Worm (Caenorhabditis elegans) whole organism, late embryonic: ENCODE measurements around the gene C55A6.3.
A peak's percentile ranks its signal among the peaks of the same experiment; 100 is the strongest.

Experiments
- C08G9.2 ChIP-seq: sonication (generic microtip); optimal IDR thresholded peaks from 2 replicates; lab custom pipeline; 2016; ENCODE audit warnings: mild to moderate bottlenecking, missing genetic modification characterization, moderate library complexity, missing compliant biosample characterization
- F13H6.1 ChIP-seq: sonication (generic microtip); optimal IDR thresholded peaks from 2 replicates; lab custom pipeline; 2016; ENCODE audit warnings: missing genetic modification characterization, missing compliant biosample characterization
- T23F11.4 ChIP-seq: fragments of 200-800 bp; sonication (Bioruptor generic); optimal IDR thresholded peaks from 2 replicates; lab custom pipeline; 2018; ENCODE audit warnings: mild to moderate bottlenecking, missing genetic modification characterization, missing compliant biosample characterization
- Y22D7AL.16 ChIP-seq: sonication (generic microtip); optimal IDR thresholded peaks from 2 replicates; lab custom pipeline; 2016; ENCODE audit warnings: missing genetic modification characterization, missing compliant biosample characterization
- ahr-1 ChIP-seq: sonication (generic microtip); optimal IDR thresholded peaks from 2 replicates; lab custom pipeline; 2016; ENCODE audit warnings: missing genetic modification characterization, missing compliant biosample characterization
- ama-1 ChIP-seq: fragments of 150-350 bp; optimal IDR thresholded peaks from 2 replicates; lab custom pipeline; 2014
- ceh-24 ChIP-seq: sonication (generic microtip); optimal IDR thresholded peaks from 2 replicates; lab custom pipeline; 2016; ENCODE audit warnings: mild to moderate bottlenecking, missing genetic modification characterization, missing compliant biosample characterization
- ceh-30 ChIP-seq: fragments of 150-350 bp; optimal IDR thresholded peaks from 2 replicates; lab custom pipeline; 2014; ENCODE audit warnings: missing biosample characterization, missing genetic modification characterization
- ceh-31 ChIP-seq: sonication (generic microtip); optimal IDR thresholded peaks from 2 replicates; lab custom pipeline; 2016; ENCODE audit warnings: missing genetic modification characterization, missing compliant biosample characterization
- ceh-34 ChIP-seq: sonication (generic microtip); optimal IDR thresholded peaks from 2 replicates; lab custom pipeline; 2016; ENCODE audit warnings: mild to moderate bottlenecking, missing genetic modification characterization, missing compliant biosample characterization
- ceh-45 ChIP-seq: fragments of 200-800 bp; sonication (Bioruptor generic); IDR thresholded peaks from 2 replicates; pipeline ENCODE4 v1.3.6; 2022; ENCODE audit warnings: missing genetic modification reagents, missing genetic modification characterization, missing compliant biosample characterization
- ceh-48 ChIP-seq: sonication (generic microtip); optimal IDR thresholded peaks from 2 replicates; lab custom pipeline; 2016; ENCODE audit warnings: missing genetic modification characterization, inconsistent platforms, missing compliant biosample characterization
- ceh-6 ChIP-seq: fragments of 200-800 bp; sonication (Bioruptor generic); optimal IDR thresholded peaks from 2 replicates; lab custom pipeline; 2018; ENCODE audit warnings: mild to moderate bottlenecking, missing genetic modification characterization, missing compliant biosample characterization
- ceh-9 ChIP-seq: sonication (generic microtip); optimal IDR thresholded peaks from 2 replicates; lab custom pipeline; 2016; ENCODE audit warnings: mild to moderate bottlenecking, missing genetic modification characterization, inconsistent platforms, missing compliant biosample characterization
- che-1 ChIP-seq: sonication (generic microtip); optimal IDR thresholded peaks from 2 replicates; lab custom pipeline; 2016; ENCODE audit warnings: mild to moderate bottlenecking, missing genetic modification characterization, missing compliant biosample characterization
- dmd-4 ChIP-seq: sonication (generic microtip); optimal IDR thresholded peaks from 2 replicates; lab custom pipeline; 2016; ENCODE audit warnings: borderline replicate concordance, missing genetic modification characterization, missing compliant biosample characterization
- elt-2 ChIP-seq: sonication (generic microtip); optimal IDR thresholded peaks from 2 replicates; lab custom pipeline; 2016; ENCODE audit warnings: missing genetic modification reagents, missing genetic modification characterization, missing compliant biosample characterization
- ets-4 ChIP-seq: sonication (generic microtip); optimal IDR thresholded peaks from 2 replicates; lab custom pipeline; 2016; ENCODE audit warnings: missing genetic modification characterization, missing compliant biosample characterization
- eyg-1 ChIP-seq: sonication (generic microtip); optimal IDR thresholded peaks from 2 replicates; lab custom pipeline; 2016; ENCODE audit warnings: missing genotype, missing genetic modification characterization, missing compliant biosample characterization
- fkh-10 ChIP-seq: fragments of 150-350 bp; optimal IDR thresholded peaks from 2 replicates; lab custom pipeline; 2014; ENCODE audit warnings: missing biosample characterization, missing genetic modification reagents, missing genetic modification characterization
- fkh-6 ChIP-seq: sonication (generic microtip); optimal IDR thresholded peaks from 2 replicates; lab custom pipeline; 2016; ENCODE audit warnings: missing genetic modification characterization, missing compliant biosample characterization
- hlh-13 ChIP-seq: fragments of 200-800 bp; sonication (Bioruptor generic); optimal IDR thresholded peaks from 2 replicates; lab custom pipeline; 2018; ENCODE audit warnings: mild to moderate bottlenecking, missing genetic modification characterization, missing compliant biosample characterization
- hlh-15 ChIP-seq: sonication (generic microtip); optimal IDR thresholded peaks from 2 replicates; lab custom pipeline; 2016; ENCODE audit warnings: missing genetic modification characterization, missing compliant biosample characterization
- hlh-6 ChIP-seq: sonication (generic microtip); optimal IDR thresholded peaks from 2 replicates; lab custom pipeline; 2016; ENCODE audit warnings: missing genotype, missing genetic modification characterization, missing compliant biosample characterization
- hlh-8 ChIP-seq: sonication (generic microtip); optimal IDR thresholded peaks from 2 replicates; lab custom pipeline; 2016; ENCODE audit warnings: missing genotype, missing genetic modification characterization, missing compliant biosample characterization
- lin-11 ChIP-seq: fragments of 200-800 bp; sonication (Bioruptor generic); optimal IDR thresholded peaks from 2 replicates; lab custom pipeline; 2018; ENCODE audit warnings: mild to moderate bottlenecking, missing genetic modification characterization, missing compliant biosample characterization
- madf-2 ChIP-seq: sonication (generic microtip); optimal IDR thresholded peaks from 2 replicates; lab custom pipeline; 2017; ENCODE audit warnings: missing genetic modification characterization, missing compliant biosample characterization
- mec-3 ChIP-seq: sonication (generic microtip); optimal IDR thresholded peaks from 2 replicates; lab custom pipeline; 2016; ENCODE audit warnings: borderline replicate concordance, missing genetic modification characterization, missing compliant biosample characterization
- nfya-1 ChIP-seq: sonication (generic microtip); optimal IDR thresholded peaks from 2 replicates; lab custom pipeline; 2017; ENCODE audit warnings: missing genetic modification characterization, mild to moderate bottlenecking, missing compliant biosample characterization, antibody characterized with exemption, moderate library complexity
- nhr-11 ChIP-seq: fragments of 150-350 bp; optimal IDR thresholded peaks from 2 replicates; lab custom pipeline; 2014; ENCODE audit warnings: missing biosample characterization, missing genetic modification characterization
- nhr-232 ChIP-seq: sonication (generic microtip); optimal IDR thresholded peaks from 2 replicates; lab custom pipeline; 2016; ENCODE audit warnings: missing genetic modification characterization, missing compliant biosample characterization
- pat-9 ChIP-seq: fragments of 200-800 bp; sonication (Bioruptor generic); optimal IDR thresholded peaks from 2 replicates; lab custom pipeline; 2018; ENCODE audit warnings: mild to moderate bottlenecking, missing genetic modification characterization, moderate library complexity, missing compliant biosample characterization
- pax-1 ChIP-seq: fragments of 150-350 bp; optimal IDR thresholded peaks from 2 replicates; lab custom pipeline; 2014; ENCODE audit warnings: missing biosample characterization, missing genetic modification characterization
- pha-2 ChIP-seq: sonication (generic microtip); optimal IDR thresholded peaks from 2 replicates; lab custom pipeline; 2017; ENCODE audit warnings: mild to moderate bottlenecking, missing genetic modification characterization, missing compliant biosample characterization
- pqm-1 ChIP-seq: sonication (generic microtip); optimal IDR thresholded peaks from 2 replicates; lab custom pipeline; 2016; ENCODE audit warnings: missing genetic modification characterization, missing compliant biosample characterization
- ref-2 ChIP-seq: sonication (generic microtip); optimal IDR thresholded peaks from 2 replicates; lab custom pipeline; 2016; ENCODE audit warnings: missing genetic modification characterization, missing compliant biosample characterization
- rnt-1 ChIP-seq: sonication (generic microtip); optimal IDR thresholded peaks from 2 replicates; lab custom pipeline; 2016; ENCODE audit warnings: missing genetic modification characterization, missing compliant biosample characterization
- sox-2 ChIP-seq: fragments of 200-800 bp; sonication (Bioruptor generic); IDR thresholded peaks from 2 replicates; pipeline ENCODE4 v1.3.6; 2022; ENCODE audit warnings: missing genetic modification reagents, missing genetic modification characterization, missing compliant biosample characterization
- sox-4 ChIP-seq: sonication (generic microtip); optimal IDR thresholded peaks from 2 replicates; lab custom pipeline; 2017; ENCODE audit warnings: mild to moderate bottlenecking, missing genetic modification characterization, inconsistent platforms, missing compliant biosample characterization
- tbx-7 ChIP-seq: sonication (generic microtip); optimal IDR thresholded peaks from 2 replicates; lab custom pipeline; 2016; ENCODE audit warnings: missing genotype, missing genetic modification characterization, missing compliant biosample characterization
- unc-3 ChIP-seq, 2 experiments: fragments of 200-800 bp in 1 of 2; sonication (Bioruptor generic) in 1 of 2; sonication (generic microtip) in 1 of 2; conservative IDR thresholded peaks in 1 of 2; optimal IDR thresholded peaks in 1 of 2; 2 replicates each; pipeline versions ENCODE4 v1.3.6 to Lab custom; 2016 to 2022; ENCODE audit warnings: missing compliant biosample characterization in 2 of 2, missing genetic modification characterization in 2 of 2, missing genetic modification reagents in 1 of 2
- unc-42 ChIP-seq: sonication (generic microtip); optimal IDR thresholded peaks from 2 replicates; lab custom pipeline; 2016; ENCODE audit warnings: missing genotype, missing genetic modification characterization, missing compliant biosample characterization
- unc-55 ChIP-seq: sonication (generic microtip); optimal IDR thresholded peaks from 2 replicates; lab custom pipeline; 2017; ENCODE audit warnings: missing biosample characterization, missing genetic modification reagents, missing genetic modification characterization
- zip-5 ChIP-seq: sonication (generic microtip); optimal IDR thresholded peaks from 2 replicates; lab custom pipeline; 2016; ENCODE audit warnings: missing genetic modification characterization, missing compliant biosample characterization
- ztf-16 ChIP-seq: sonication (generic microtip); optimal IDR thresholded peaks from 2 replicates; lab custom pipeline; 2017; ENCODE audit warnings: missing genetic modification characterization, missing compliant biosample characterization

C55A6.3 gene

DNA sequence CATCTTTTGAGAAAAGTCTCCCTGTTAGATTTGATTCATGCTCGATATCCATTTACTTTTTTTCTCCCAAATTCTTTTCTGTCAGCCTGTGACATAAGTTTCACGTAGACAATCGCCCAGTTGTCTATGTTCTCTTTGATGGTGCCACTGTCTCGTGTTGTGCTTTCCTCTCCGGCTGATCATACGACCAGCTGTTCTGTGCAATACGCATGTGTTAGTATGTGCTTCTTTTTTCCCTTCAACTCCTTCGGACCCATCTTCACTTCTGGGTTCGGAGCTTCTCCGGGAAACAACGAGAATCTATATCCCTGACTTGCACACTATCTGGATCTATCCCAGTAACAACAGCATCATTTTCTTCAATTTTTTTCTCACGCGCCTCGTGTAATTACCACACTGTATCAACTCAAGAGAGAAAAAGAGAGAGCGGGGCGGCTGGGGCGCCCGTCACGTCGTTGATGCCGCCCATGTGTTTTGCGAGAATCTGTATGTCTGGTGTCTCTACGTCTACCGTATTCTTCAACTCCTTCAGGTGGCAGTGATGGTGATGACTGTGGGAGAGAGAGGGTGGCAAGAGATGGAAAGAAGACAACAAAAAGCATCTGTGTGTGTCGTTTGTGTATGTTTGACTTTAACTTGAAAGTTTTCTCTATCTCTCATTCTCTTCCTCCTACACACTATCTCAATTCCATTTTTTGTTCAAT is 18.7 kb upstream of the C55A6.3 start (continued):
- TF ChIP-seq ceh-9 (no peak), rnt-1 (tag; lab: Kevin White, UChicago) (peak; percentile 55), unc-55 (GFP tag; lab: Kevin White, UChicago) (peak; percentile 29), nhr-11 (tag; lab: Kevin White, UChicago) (no peak), hlh-8 (tag; lab: Kevin White, UChicago) (peak; percentile 92), fkh-10 (GFP tag; lab: Kevin White, UChicago) (no peak), nfya-1 (tag; lab: Kevin White, UChicago) (no peak), unc-3 (GFP tag; conservative IDR thresholded peaks at IDR 0.05; lab: Robert Waterston, UW) (no peak), unc-3 (tag; optimal IDR thresholded peaks at IDR 0.05; lab: Kevin White, UChicago) (no peak), F13H6.1 (peak; percentile 6), C08G9.2 (tag; lab: Kevin White, UChicago) (peak; percentile 22), tbx-7 (tag; lab: Kevin White, UChicago) (no peak), Y22D7AL.16 (tag; lab: Kevin White, UChicago) (no peak), hlh-6 (tag; lab: Kevin White, UChicago) (no peak), pqm-1 (tag; lab: Kevin White, UChicago) (peak; percentile 4), lin-11 (no peak), nhr-232 (tag; lab: Kevin White, UChicago) (no peak), ceh-6 (no peak), ceh-31 (tag; lab: Kevin White, UChicago) (peak; percentile 44), pha-2 (tag; lab: Kevin White, UChicago) (no peak), ceh-45 (GFP tag; lab: Robert Waterston, UW) (no peak), dmd-4 (tag; lab: Kevin White, UChicago) (no peak), ceh-30 (tag; lab: Kevin White, UChicago) (no peak), sox-4 (tag; lab: Kevin White, UChicago) (no peak), ceh-48 (tag; lab: Kevin White, UChicago) (no peak), ceh-34 (tag; lab: Kevin White, UChicago) (no peak), ahr-1 (tag; lab: Kevin White, UChicago) (no peak), elt-2 (tag; lab: Kevin White, UChicago) (no peak), hlh-15 (tag; lab: Kevin White, UChicago) (no peak), ztf-16 (tag; lab: Kevin White, UChicago) (peak; percentile 30), zip-5 (tag; lab: Kevin White, UChicago) (no peak), ref-2 (tag; lab: Kevin White, UChicago) (no peak), eyg-1 (tag; lab: Kevin White, UChicago) (no peak), T23F11.4 (peak; percentile 18), pax-1 (tag; lab: Kevin White, UChicago) (no peak), sox-2 (no peak), ets-4 (peak; percentile 33), ceh-24 (no peak), pat-9 (tag; lab: Kevin White, UChicago) (no peak), unc-42 (no peak)
- TF ChIP-seq, all 69 proteins: peak for 14

DNA sequence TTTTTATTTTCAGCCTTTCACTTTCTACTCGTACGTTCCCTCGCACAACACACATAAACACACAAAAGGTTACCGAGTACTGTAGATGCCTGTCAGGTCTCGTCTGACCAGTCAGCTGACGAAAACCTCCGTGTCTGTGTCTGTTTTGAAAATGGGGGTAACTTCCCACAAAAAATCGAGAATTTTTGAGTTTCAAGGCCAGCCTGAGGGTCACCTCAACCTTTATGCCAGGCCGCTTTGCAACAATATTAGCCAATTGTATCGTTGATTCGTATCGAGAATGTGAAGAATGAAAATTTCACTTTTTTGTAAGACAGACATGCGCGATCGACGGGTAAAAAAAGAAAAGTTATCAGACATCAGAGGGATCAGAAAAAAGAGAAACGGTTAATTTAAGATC is 17.8 kb upstream of the C55A6.3 start:
- no peak for TF ChIP-seq ref-2 (tag; lab: Kevin White, UChicago)
- TF ChIP-seq C08G9.2 (tag; lab: Kevin White, UChicago), result no peak
- no peak for TF ChIP-seq T23F11.4
- no peak for TF ChIP-seq nfya-1 (tag; lab: Kevin White, UChicago)
- TF ChIP-seq mec-3, result no peak
- TF ChIP-seq ceh-24, result no peak
- TF ChIP-seq che-1 (tag; lab: Kevin White, UChicago), result no peak
- no peak for TF ChIP-seq madf-2
- TF ChIP-seq ama-1 (lab: Kevin White, UChicago), result no peak
- TF ChIP-seq hlh-13 (GFP tag; lab: Kevin White, UChicago), result no peak
- no peak for TF ChIP-seq pat-9 (tag; lab: Kevin White, UChicago)
- TF ChIP-seq ceh-6, result no peak
- TF ChIP-seq fkh-6 (tag; lab: Kevin White, UChicago), result no peak
- TF ChIP-seq fkh-10 (GFP tag; lab: Kevin White, UChicago), result no peak
- no peak for TF ChIP-seq sox-4 (tag; lab: Kevin White, UChicago)
- no peak for TF ChIP-seq eyg-1 (tag; lab: Kevin White, UChicago)
